Worm (Caenorhabditis elegans): ENCODE results near the gene fkh-4.
"Not testable (repeated sequence)": the region's sequence is repeated elsewhere in the genome, so short reads cannot be mapped to it uniquely, and the experiment has no call there.

The fkh-4 gene

ce11 chrX:13428755-13429154, at the start of gene fkh-4:
fkh-4 (minus strand) TSS chrX:13428855.
- not testable (repeated sequence) for TF ChIP-seq unc-62 (GFP tag; optimal IDR thresholded peaks at IDR 0.05)

- TF ChIP-seq unc-62 (GFP tag; optimal IDR thresholded peaks at IDR 0.05), result no peak
Observed at ce11 chrX:13477356-13477755, 48.7 kb upstream of the fkh-4 start, which contains the start of gene efn-3. efn-3 (minus strand) TSS chrX:13477456.

DNA sequence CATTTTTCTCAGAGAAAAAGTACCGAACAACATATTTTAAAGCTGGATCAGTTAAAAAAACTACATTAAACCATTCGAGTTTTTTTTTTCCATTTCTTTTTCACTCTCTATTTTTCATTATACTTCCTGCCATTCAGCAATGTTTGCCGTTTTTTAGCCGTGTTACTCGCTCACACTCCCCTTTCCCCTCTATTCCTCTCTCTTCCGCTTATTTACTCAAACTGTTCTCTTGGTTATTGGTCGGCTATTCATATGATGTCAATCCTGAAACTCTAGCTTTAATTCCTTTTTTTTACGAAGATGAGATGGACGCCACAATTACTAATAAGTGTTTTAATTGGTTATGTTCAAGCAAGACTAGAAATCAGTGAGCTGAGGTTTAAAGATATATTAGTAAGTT, 43.2 kb upstream of the fkh-4 start, which contains the start of gene tre-4:
tre-4 (plus strand) TSS at position 301 of the 400 bp plus-strand sequence.
- no peak for TF ChIP-seq unc-62 (GFP tag; optimal IDR thresholded peaks at IDR 0.05)

- TF ChIP-seq unc-62 (GFP tag; optimal IDR thresholded peaks at IDR 0.05), result no peak
Observed at ce11 chrX:13469907-13470647, 41.4 kb upstream of the fkh-4 start.

DNA sequence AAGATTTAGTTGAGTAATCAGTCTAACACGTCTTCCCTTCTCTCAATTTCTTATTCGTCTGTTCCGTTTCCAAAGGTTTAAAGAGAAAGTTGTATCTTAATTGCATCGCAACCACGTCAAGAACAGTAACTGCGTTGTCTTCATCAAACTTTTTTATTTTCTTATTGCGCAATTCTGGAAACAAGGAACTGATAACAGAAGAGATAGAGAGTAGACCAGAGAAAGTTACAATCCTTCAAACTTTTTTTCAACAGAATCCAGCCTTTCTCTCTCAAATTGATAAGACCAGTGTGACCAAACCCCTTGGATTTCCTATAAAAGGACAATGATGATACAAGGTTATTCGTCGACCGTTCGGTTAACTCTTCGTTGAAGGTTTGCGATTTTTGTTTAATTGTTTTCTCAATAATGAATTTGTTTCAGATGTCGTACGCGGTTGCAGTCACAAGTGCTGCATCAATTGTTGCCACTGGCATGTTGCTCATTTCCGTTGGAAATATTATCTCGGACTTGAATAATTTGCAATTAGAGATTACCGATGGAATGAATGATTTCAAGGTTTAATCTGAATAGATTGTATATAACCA, 40.5 kb upstream of the fkh-4 start, which contains the start of gene col-184:
col-184 (plus strand) TSS at position 409 of the 587 bp plus-strand sequence.
- TF ChIP-seq unc-62 (GFP tag; optimal IDR thresholded peaks at IDR 0.05), result no peak

DNA sequence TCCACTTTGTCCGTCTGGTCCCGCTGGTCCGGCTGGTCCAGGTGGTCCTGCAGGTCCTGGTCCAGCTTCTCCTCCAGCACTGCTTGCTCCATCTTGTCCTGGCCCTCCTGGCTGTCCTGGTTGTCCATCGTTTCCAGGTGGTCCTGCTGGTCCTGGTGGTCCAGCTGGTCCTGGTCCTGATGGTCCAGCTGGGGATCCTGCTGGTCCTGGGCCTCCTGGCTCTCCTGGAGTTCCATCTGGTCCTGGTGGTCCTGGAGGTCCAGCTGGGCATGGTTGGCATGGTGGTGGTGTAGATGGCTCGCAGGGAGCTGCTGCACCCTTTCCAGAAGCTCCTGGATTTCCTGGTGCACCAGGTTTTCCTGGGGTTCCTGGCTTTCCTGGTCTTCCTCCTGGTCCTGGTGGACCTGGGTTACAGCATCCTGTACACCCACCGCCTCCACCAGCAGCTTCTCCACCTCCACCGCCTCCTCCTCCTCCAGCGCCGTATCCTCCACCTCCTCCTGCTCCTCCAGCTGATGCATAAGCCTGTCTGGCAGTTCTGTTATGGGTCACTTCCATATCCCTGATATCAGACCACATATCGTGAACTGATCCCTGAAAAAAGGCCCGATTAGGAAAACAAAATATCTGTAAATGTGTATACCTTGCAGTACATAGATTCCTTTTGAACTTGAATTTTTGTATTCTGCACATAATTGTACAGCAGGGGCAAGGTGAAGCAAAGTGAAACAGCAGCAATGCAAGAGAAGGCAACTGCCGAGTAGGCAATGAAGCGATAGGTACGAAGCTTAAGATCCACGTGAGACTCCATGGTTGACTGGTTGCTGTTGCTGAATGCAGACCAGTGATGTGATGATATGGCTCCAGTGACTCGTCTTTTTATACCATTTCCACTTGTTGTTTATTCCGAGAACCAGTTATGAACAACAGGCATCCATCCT, 38.5 kb upstream of the fkh-4 start, which contains the start of gene col-183:
col-183 (minus strand) TSS at position 839 of the 941 bp plus-strand sequence.
- no peak for TF ChIP-seq unc-62 (GFP tag; optimal IDR thresholded peaks at IDR 0.05)

- TF ChIP-seq unc-62 (GFP tag; optimal IDR thresholded peaks at IDR 0.05), result no peak
Observed at ce11 chrX:13463793-13464192, 35.1 kb upstream of the fkh-4 start, which contains the start of gene F02D10.2. F02D10.2 (minus strand) TSS chrX:13463893.

ce11 chrX:13462519-13462918, 33.9 kb upstream of the fkh-4 start, which contains the start of gene F02D10.3:
F02D10.3 (minus strand) TSS chrX:13462619.
- no peak for TF ChIP-seq unc-62 (GFP tag; optimal IDR thresholded peaks at IDR 0.05)

DNA sequence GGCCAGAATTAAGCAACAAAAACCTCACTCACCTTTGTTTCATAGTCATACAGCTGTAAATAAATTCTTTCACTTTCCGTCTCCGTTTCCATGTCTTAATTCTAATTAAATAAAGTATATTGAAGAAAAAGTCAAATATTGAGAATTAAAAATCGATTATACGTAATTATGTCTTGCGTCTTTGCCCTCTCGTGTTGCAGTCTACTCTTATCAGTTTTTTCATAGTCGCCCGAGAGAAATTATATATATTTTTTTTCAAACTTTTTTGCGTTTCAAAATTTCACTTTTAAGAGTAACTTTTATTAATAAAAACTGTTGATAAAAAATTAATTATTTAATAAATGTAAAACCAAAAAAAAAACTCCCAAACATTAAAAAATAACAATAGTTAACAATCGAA, 27.8 kb upstream of the fkh-4 start, which contains the start of gene flr-1:
flr-1 (minus strand) TSS at position 101 of the 400 bp plus-strand sequence.
- TF ChIP-seq unc-62 (GFP tag; optimal IDR thresholded peaks at IDR 0.05), result no peak

DNA sequence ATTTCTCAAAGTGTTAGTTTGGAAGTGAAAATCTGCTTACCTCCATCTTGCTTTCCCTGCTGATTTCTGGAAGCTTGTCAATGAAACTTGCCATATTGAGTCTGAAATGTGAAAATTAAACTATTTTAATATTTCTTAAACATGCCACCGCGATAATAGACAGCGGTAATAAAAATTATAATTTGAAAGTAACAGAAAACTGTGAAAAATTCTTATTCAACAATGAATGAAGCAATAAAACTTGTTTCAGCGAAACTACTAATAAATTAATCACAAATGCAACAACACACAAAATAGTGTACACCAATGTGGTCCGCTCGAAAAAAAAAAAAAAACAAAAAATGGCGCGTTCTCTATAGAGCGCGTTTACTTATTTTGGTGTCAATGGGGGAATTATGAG, 22.9 kb upstream of the fkh-4 start, which contains the start of gene F02D10.6:
F02D10.6 (minus strand) TSS at position 101 of the 400 bp plus-strand sequence.
- TF ChIP-seq unc-62 (GFP tag; optimal IDR thresholded peaks at IDR 0.05), result no peak

ce11 chrX:13446418-13446817, 17.8 kb upstream of the fkh-4 start, which contains the start of gene set-8:
set-8 (plus strand) TSS chrX:13446718.
- TF ChIP-seq unc-62 (GFP tag; optimal IDR thresholded peaks at IDR 0.05), result no peak

ce11 chrX:13444267-13444666, 15.6 kb upstream of the fkh-4 start:
- no peak for TF ChIP-seq unc-62 (GFP tag; optimal IDR thresholded peaks at IDR 0.05)

DNA sequence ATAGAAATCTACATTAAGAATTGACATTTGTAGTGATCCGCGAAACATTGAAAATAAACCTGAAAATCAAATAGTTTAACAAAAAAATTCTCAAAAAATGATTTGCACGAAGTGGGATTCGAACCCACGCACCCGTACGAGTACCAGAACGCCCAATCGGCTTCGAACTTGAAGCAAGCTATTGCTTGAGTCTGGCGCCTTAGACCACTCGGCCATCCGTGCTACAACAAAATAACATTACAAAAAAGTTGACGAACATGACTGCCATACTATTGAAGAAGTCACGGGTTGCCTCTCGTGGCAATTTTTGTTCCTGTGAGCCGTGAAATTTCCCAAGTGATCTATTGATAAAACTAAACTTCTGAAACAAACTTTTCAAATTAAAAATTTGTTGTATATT, 14.6 kb upstream of the fkh-4 start:
- TF ChIP-seq unc-62 (GFP tag; optimal IDR thresholded peaks at IDR 0.05), result no peak

ce11 chrX:13442446-13442845, 13.8 kb upstream of the fkh-4 start:
- TF ChIP-seq unc-62 (GFP tag; optimal IDR thresholded peaks at IDR 0.05), result no peak

- no peak for TF ChIP-seq unc-62 (GFP tag; optimal IDR thresholded peaks at IDR 0.05)
Observed at ce11 chrX:13435790-13436472, 7.3 kb upstream of the fkh-4 start, which contains the start of gene jmjd-3.3. jmjd-3.3 (plus strand) TSS chrX:13436422.
